Fruit fly (Drosophila melanogaster) whole organism, embryonic: ENCODE results near the gene tj.

Experiments
- Awh ChIP-seq: fragments of 200-800 bp; sonication (Bioruptor generic); IDR thresholded peaks from 2 replicates; pipeline ENCODE4, ENCODE4 v1.3.6; 2022; ENCODE audit warnings: missing biosample characterization, missing genetic modification characterization
- CG11504 ChIP-seq: fragments of 200-800 bp; sonication (Bioruptor generic); optimal IDR thresholded peaks from 3 replicates; lab custom pipeline; 2019; ENCODE audit warnings: missing biosample characterization, mild to moderate bottlenecking, missing genetic modification characterization, moderate library complexity
- CG14710 ChIP-seq: fragments of 200-800 bp; sonication (Bioruptor generic); optimal IDR thresholded peaks from 3 replicates; lab custom pipeline; 2019; ENCODE audit warnings: missing biosample characterization, mild to moderate bottlenecking, missing genetic modification characterization, moderate library complexity
- CG6813 ChIP-seq: fragments of 200-800 bp; sonication (Bioruptor generic); optimal IDR thresholded peaks from 2 replicates; lab custom pipeline; 2017; ENCODE audit warnings: missing biosample characterization, missing genetic modification characterization, mild to moderate bottlenecking, moderate library complexity, missing genetic modification reagents
- Mad ChIP-seq: fragments of 200-800 bp; sonication (Bioruptor generic); optimal IDR thresholded peaks from 2 replicates; lab custom pipeline; 2016; ENCODE audit warnings: missing biosample characterization, missing genetic modification characterization
- ab ChIP-seq: fragments of 200-800 bp; sonication (Bioruptor generic); optimal IDR thresholded peaks from 2 replicates; lab custom pipeline; 2016; ENCODE audit warnings: missing biosample characterization, missing genetic modification characterization

DNA sequence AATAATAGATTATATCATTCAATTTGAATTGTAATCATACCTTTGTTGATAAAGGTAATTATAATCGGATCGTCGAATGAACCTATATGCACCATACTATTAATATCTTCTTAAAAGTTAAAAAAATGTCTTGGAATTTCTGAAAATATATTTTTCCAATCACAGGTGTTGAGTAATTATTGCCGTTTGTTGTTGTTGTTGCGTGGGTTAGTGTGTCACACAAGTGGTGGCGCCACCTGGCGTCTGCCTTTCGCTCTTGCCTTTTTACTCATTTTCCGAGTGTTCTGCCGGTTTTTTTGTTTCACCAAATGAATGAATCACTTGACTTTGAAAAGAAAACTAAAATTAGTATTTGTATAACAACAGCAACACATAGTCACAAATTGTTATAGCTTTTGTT is 48.9 kb upstream of the tj start:
- TF ChIP-seq Awh, result no peak
- TF ChIP-seq ab (GFP tag; lab: Kevin White, UChicago), result no peak
- TF ChIP-seq CG14710 (tag; lab: Kevin White, UChicago), result no peak
- no peak for TF ChIP-seq CG6813
- TF ChIP-seq CG11504, result no peak
- no peak for TF ChIP-seq Mad (GFP tag; lab: Kevin White, UChicago)
